Worm (Caenorhabditis elegans): ENCODE measurements around the gene F13A2.2.

Gene F13A2.2

DNA sequence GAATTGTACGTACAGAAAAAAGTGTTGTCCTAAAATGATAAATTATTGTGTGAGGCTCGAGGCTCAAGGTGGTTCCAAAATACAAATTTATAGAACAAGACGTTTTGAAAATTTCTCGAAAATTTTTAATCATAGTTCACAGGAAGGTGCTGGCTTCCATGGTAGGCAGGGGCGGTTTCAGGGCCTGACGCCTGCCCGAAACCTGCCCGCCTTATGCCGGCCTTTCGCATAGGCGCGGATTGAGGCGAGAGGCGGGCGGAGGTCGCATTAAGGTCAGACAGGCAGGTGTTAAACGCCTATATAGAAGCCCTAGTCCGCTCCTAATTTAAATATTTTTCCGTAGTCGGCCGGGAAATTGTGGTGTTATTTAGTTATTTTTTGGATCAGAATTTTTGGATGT, 38.7 kb upstream of the F13A2.2 start:
- TF ChIP-seq ama-1 (optimal IDR thresholded peaks at IDR 0.05) = no peak

DNA sequence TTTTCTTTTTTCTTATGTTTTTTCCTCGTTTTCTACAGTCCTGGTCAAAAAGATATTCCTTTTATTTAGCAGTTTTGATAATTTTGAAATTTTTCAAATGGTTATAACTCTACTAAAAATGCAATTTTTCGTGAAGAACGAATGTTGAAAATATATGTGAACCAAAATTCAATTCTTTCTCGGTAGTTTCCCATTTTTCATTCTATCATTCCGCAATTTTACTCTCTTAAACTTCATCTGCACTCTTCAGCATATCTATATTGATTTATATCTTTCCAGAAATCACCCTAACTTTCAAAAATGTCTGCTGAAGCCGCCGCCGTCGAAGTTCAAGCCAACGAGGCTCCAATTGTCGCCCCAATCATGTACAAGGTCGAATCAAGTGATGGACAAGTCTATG, 37.7 kb upstream of the F13A2.2 start, which contains the start of gene skr-7:
Gene skr-7, plus strand, starts transcription at position 301 of the 400 bp plus-strand sequence.
- TF ChIP-seq grh-1 (GFP tag; IDR thresholded peaks at IDR 0.05) (no peak), fkh-8 (tag; optimal IDR thresholded peaks at IDR 0.05) (no peak), pqm-1 (tag; optimal IDR thresholded peaks at IDR 0.05) (no peak), C04F5.9 (tag; optimal IDR thresholded peaks at IDR 0.05) (no peak), jun-1 (tag; optimal IDR thresholded peaks at IDR 0.05) (no peak), swsn-7 (tag; optimal IDR thresholded peaks at IDR 0.05) (no peak), snpc-4 (tag; optimal IDR thresholded peaks at IDR 0.05) (no peak), sox-4 (tag; optimal IDR thresholded peaks at IDR 0.05) (no peak), lir-3 (tag; optimal IDR thresholded peaks at IDR 0.05; ENCODE audit: poor library complexity) (no peak), nhr-47 (tag; optimal IDR thresholded peaks at IDR 0.05) (no peak), alr-1 (tag; optimal IDR thresholded peaks at IDR 0.05; ENCODE audit: borderline replicate concordance) (no peak), ceh-8 (GFP tag; optimal IDR thresholded peaks at IDR 0.05) (no peak), egl-13 (tag; optimal IDR thresholded peaks at IDR 0.05) (no peak)

ce11 chrV:4421475-4421874, 37.1 kb upstream of the F13A2.2 start, which contains the start of gene skr-14:
TSS of gene skr-14 (minus strand) at chrV:4421575.
- no peak for TF ChIP-seq xbp-1 (tag; optimal IDR thresholded peaks at IDR 0.05)
- no peak for TF ChIP-seq ceh-8 (GFP tag; optimal IDR thresholded peaks at IDR 0.05)
- TF ChIP-seq vab-15 (tag; optimal IDR thresholded peaks at IDR 0.05) = no peak
- TF ChIP-seq nhr-85 (tag) = no peak
- TF ChIP-seq snpc-4 (tag; optimal IDR thresholded peaks at IDR 0.05) = no peak
- TF ChIP-seq C16A3.4 (tag; optimal IDR thresholded peaks at IDR 0.05) = no peak
- no peak for TF ChIP-seq nhr-90 (tag; optimal IDR thresholded peaks at IDR 0.05; ENCODE audit: poor library complexity)

- no peak for TF ChIP-seq sptf-1 (tag; optimal IDR thresholded peaks at IDR 0.05)
- TF ChIP-seq pax-3 (tag; optimal IDR thresholded peaks at IDR 0.05) = no peak
- no peak for TF ChIP-seq efl-1 (optimal IDR thresholded peaks at IDR 0.05)
- TF ChIP-seq efl-1 (GFP tag; optimal IDR thresholded peaks at IDR 0.05 in 1 of 2) = no peak
- no peak for TF ChIP-seq ets-5 (GFP tag; IDR thresholded peaks at IDR 0.05)
- TF ChIP-seq lsy-2 (tag; optimal IDR thresholded peaks at IDR 0.05) = no peak
- no peak for TF ChIP-seq ceh-8 (GFP tag; optimal IDR thresholded peaks at IDR 0.05)
- TF ChIP-seq tbx-2 (tag; optimal IDR thresholded peaks at IDR 0.05) = no peak
- TF ChIP-seq unc-86 (tag; optimal IDR thresholded peaks at IDR 0.05) = no peak
- TF ChIP-seq lir-3 (tag; optimal IDR thresholded peaks at IDR 0.05; ENCODE audit: poor library complexity) = no peak
- TF ChIP-seq zip-4 (GFP tag; optimal IDR thresholded peaks at IDR 0.05) = no peak
- no peak for TF ChIP-seq lin-15B (tag; optimal IDR thresholded peaks at IDR 0.05)
- TF ChIP-seq efl-3 (GFP tag; optimal IDR thresholded peaks at IDR 0.05) = no peak
- no peak for TF ChIP-seq Y116A8C.19 (tag; optimal IDR thresholded peaks at IDR 0.05; ENCODE audit: borderline replicate concordance)
- no peak for TF ChIP-seq ceh-88 (GFP tag; IDR thresholded peaks at IDR 0.05)
- no peak for TF ChIP-seq mab-9 (GFP tag; IDR thresholded peaks at IDR 0.05)
- no peak for TF ChIP-seq fos-1 (tag; optimal IDR thresholded peaks at IDR 0.05)
- TF ChIP-seq vab-15 (tag; optimal IDR thresholded peaks at IDR 0.05) = no peak
- TF ChIP-seq fkh-4 (tag; optimal IDR thresholded peaks at IDR 0.05; ENCODE audit: borderline replicate concordance) = no peak
- no peak for TF ChIP-seq lin-35 (GFP tag; optimal IDR thresholded peaks at IDR 0.05)
- no peak for TF ChIP-seq C34B4.2 (tag; optimal IDR thresholded peaks at IDR 0.05)
These were observed 35.5 kb upstream of the F13A2.2 start, which contains the start of the genes Y47D7A.7 and Y47D7A.2 for ce11 chrV:4419767-4420322. TSS of gene Y47D7A.7 (minus strand) at chrV:4419867. TSS of gene Y47D7A.2 (plus strand) at chrV:4420272.
